Worm (Caenorhabditis elegans) whole organism, young adult: ENCODE measurements around the gene srj-5.

ENCODE experiments used
- B0019.2 ChIP-seq: fragments of 200-800 bp; sonication (Bioruptor generic); conservative IDR thresholded peaks from 2 replicates; pipeline ENCODE4 v1.3.6; 2022; ENCODE audit warnings: missing genetic modification reagents, missing genetic modification characterization, missing compliant biosample characterization
- B0261.1 ChIP-seq: sonication (generic microtip); optimal IDR thresholded peaks from 2 replicates; lab custom pipeline; 2016; ENCODE audit warnings: mild to moderate bottlenecking, missing genetic modification characterization, moderate library complexity, missing compliant biosample characterization
- C06A6.2 ChIP-seq: fragments of 200-800 bp; sonication (Bioruptor generic); conservative IDR thresholded peaks from 2 replicates; pipeline ENCODE4 v1.3.6; 2022; ENCODE audit warnings: missing genetic modification characterization, missing compliant biosample characterization
- C17E4.6 ChIP-seq: fragments of 200-800 bp; sonication (Bioruptor generic); IDR thresholded peaks from 2 replicates; pipeline ENCODE4 v1.3.6; 2022; ENCODE audit warnings: missing genetic modification reagents, missing genetic modification characterization, missing compliant biosample characterization
- D2030.7 ChIP-seq: fragments of 200-800 bp; sonication (Bioruptor generic); IDR thresholded peaks from 2 replicates; pipeline ENCODE4 v1.3.6; 2022; ENCODE audit warnings: missing genetic modification reagents, missing genetic modification characterization, missing compliant biosample characterization
- F57C9.4 ChIP-seq: sonication (generic microtip); optimal IDR thresholded peaks from 2 replicates; lab custom pipeline; 2017; ENCODE audit warnings: mild to moderate bottlenecking, missing genetic modification characterization, missing compliant biosample characterization
- K12H6.12 ChIP-seq: fragments of 200-800 bp; sonication (Bioruptor generic); optimal IDR thresholded peaks from 2 replicates; lab custom pipeline; 2018; ENCODE audit warnings: mild to moderate bottlenecking, missing genetic modification characterization, missing compliant biosample characterization
- T07F8.4 ChIP-seq: sonication (generic microtip); optimal IDR thresholded peaks from 2 replicates; lab custom pipeline; 2016; ENCODE audit warnings: mild to moderate bottlenecking, missing genetic modification characterization, moderate library complexity, missing compliant biosample characterization
- ZK185.1 ChIP-seq: sonication (generic microtip); optimal IDR thresholded peaks from 2 replicates; lab custom pipeline; 2016; ENCODE audit warnings: mild to moderate bottlenecking, missing genetic modification characterization, missing compliant biosample characterization; ENCODE audit not compliant: poor library complexity, severe bottlenecking
- aptf-2 ChIP-seq: fragments of 200-800 bp; sonication (Bioruptor generic); conservative IDR thresholded peaks from 2 replicates; pipeline ENCODE4 v1.3.6; 2022; ENCODE audit warnings: missing genetic modification reagents, missing genetic modification characterization, missing compliant biosample characterization
- atf-7 ChIP-seq: sonication (generic microtip); optimal IDR thresholded peaks from 2 replicates; lab custom pipeline; 2017; ENCODE audit warnings: mild to moderate bottlenecking, missing genetic modification characterization, missing compliant biosample characterization
- ceh-40 ChIP-seq: fragments of 200-800 bp; sonication (Bioruptor generic); IDR thresholded peaks from 2 replicates; pipeline ENCODE4 v1.3.6; 2022; ENCODE audit warnings: missing genetic modification characterization, missing compliant biosample characterization
- die-1 ChIP-seq: sonication (generic microtip); optimal IDR thresholded peaks from 2 replicates; lab custom pipeline; 2016; ENCODE audit warnings: missing genotype, mild to moderate bottlenecking, missing genetic modification characterization, missing compliant biosample characterization
- egl-18 ChIP-seq: fragments of 200-800 bp; sonication (Bioruptor generic); IDR thresholded peaks from 2 replicates; pipeline ENCODE4 v1.3.6; 2022; ENCODE audit warnings: missing genetic modification reagents, missing genetic modification characterization, missing compliant biosample characterization
- egl-44 ChIP-seq: fragments of 200-800 bp; sonication (Bioruptor generic); IDR thresholded peaks from 2 replicates; pipeline ENCODE4 v1.3.6; 2022; ENCODE audit warnings: missing genetic modification reagents, missing genetic modification characterization, missing compliant biosample characterization
- fkh-3 ChIP-seq: sonication (generic microtip); optimal IDR thresholded peaks from 2 replicates; lab custom pipeline; 2016; ENCODE audit warnings: mild to moderate bottlenecking, missing genetic modification characterization, missing compliant biosample characterization
- gei-17 ChIP-seq: fragments of 200-800 bp; sonication (Bioruptor generic); optimal IDR thresholded peaks from 2 replicates; lab custom pipeline; 2018; ENCODE audit warnings: mild to moderate bottlenecking, missing genetic modification characterization, missing compliant biosample characterization
- hmg-1.2 ChIP-seq: fragments of 200-800 bp; sonication (Bioruptor generic); IDR thresholded peaks from 2 replicates; pipeline ENCODE4 v1.3.6; 2022; ENCODE audit warnings: missing genetic modification reagents, missing genetic modification characterization, missing compliant biosample characterization
- hrde-1 ChIP-seq: sonication (generic microtip); optimal IDR thresholded peaks from 2 replicates; lab custom pipeline; 2016; ENCODE audit warnings: missing genetic modification characterization, mild to moderate bottlenecking, missing compliant biosample characterization, moderate library complexity, missing genotype, missing genetic modification reagents, borderline replicate concordance
- let-526 ChIP-seq: fragments of 200-800 bp; sonication (Bioruptor generic); IDR thresholded peaks from 2 replicates; pipeline ENCODE4 v1.3.6; 2022; ENCODE audit warnings: missing genetic modification reagents, missing genetic modification characterization, missing compliant biosample characterization
- let-607 ChIP-seq, 2 experiments: fragments of 200-800 bp in 1 of 2; sonication (Bioruptor generic) in 1 of 2; sonication (generic microtip) in 1 of 2; optimal IDR thresholded peaks; 2 replicates each; lab custom pipeline; 2016 to 2018; ENCODE audit warnings: mild to moderate bottlenecking in 2 of 2, missing compliant biosample characterization in 2 of 2, missing genetic modification characterization in 2 of 2, moderate library complexity in 2 of 2, missing genotype in 1 of 2
- lin-26 ChIP-seq: fragments of 200-800 bp; sonication (Bioruptor generic); IDR thresholded peaks from 2 replicates; pipeline ENCODE4 v1.3.6; 2022; ENCODE audit warnings: missing genetic modification reagents, missing genetic modification characterization, missing compliant biosample characterization
- lin-35 ChIP-seq, 3 experiments: fragments of 150-350 bp in 2 of 3; sonication (generic microtip) in 1 of 3; optimal IDR thresholded peaks; 2 replicates each; lab custom pipeline; 2014 to 2018; ENCODE audit warnings: missing biosample characterization in 3 of 3, missing genetic modification characterization in 3 of 3, missing genetic modification reagents in 3 of 3
- madf-3 ChIP-seq: fragments of 200-800 bp; sonication (Bioruptor generic); IDR thresholded peaks from 2 replicates; pipeline ENCODE4 v1.3.6; 2022; ENCODE audit warnings: missing genetic modification reagents, missing genetic modification characterization, missing compliant biosample characterization
- madf-6 ChIP-seq: fragments of 200-800 bp; sonication (Bioruptor generic); IDR thresholded peaks from 2 replicates; pipeline ENCODE4 v1.3.6; 2022; ENCODE audit warnings: missing genetic modification reagents, missing genetic modification characterization, missing compliant biosample characterization
- madf-8 ChIP-seq: fragments of 200-800 bp; sonication (Bioruptor generic); conservative IDR thresholded peaks from 2 replicates; pipeline ENCODE4 v1.3.6; 2022; ENCODE audit warnings: missing genetic modification reagents, missing genetic modification characterization, missing compliant biosample characterization
- mes-4 ChIP-seq: sonication (generic microtip); optimal IDR thresholded peaks from 2 replicates; lab custom pipeline; 2016; ENCODE audit warnings: missing genotype, missing genetic modification characterization, missing compliant biosample characterization
- nhr-90 ChIP-seq: sonication (generic microtip); optimal IDR thresholded peaks from 2 replicates; lab custom pipeline; 2016; ENCODE audit warnings: missing genotype, mild to moderate bottlenecking, missing genetic modification characterization, missing compliant biosample characterization
- tlf-1 ChIP-seq: fragments of 200-800 bp; sonication (Bioruptor generic); optimal IDR thresholded peaks from 2 replicates; lab custom pipeline; 2018; ENCODE audit warnings: mild to moderate bottlenecking, missing genetic modification characterization, missing compliant biosample characterization
- ztf-25 ChIP-seq: fragments of 200-800 bp; sonication (Bioruptor generic); IDR thresholded peaks from 2 replicates; pipeline ENCODE4 v1.3.6; 2022; ENCODE audit warnings: missing genetic modification reagents, missing genetic modification characterization, missing compliant biosample characterization
- ztf-26 ChIP-seq: sonication (generic microtip); optimal IDR thresholded peaks from 2 replicates; lab custom pipeline; 2017; ENCODE audit warnings: missing genetic modification characterization, missing compliant biosample characterization
- ztf-6 ChIP-seq: fragments of 200-800 bp; sonication (Bioruptor generic); IDR thresholded peaks from 2 replicates; pipeline ENCODE4 v1.3.6; 2022; ENCODE audit warnings: missing genetic modification reagents, missing genetic modification characterization, missing compliant biosample characterization

srj-5 gene

DNA sequence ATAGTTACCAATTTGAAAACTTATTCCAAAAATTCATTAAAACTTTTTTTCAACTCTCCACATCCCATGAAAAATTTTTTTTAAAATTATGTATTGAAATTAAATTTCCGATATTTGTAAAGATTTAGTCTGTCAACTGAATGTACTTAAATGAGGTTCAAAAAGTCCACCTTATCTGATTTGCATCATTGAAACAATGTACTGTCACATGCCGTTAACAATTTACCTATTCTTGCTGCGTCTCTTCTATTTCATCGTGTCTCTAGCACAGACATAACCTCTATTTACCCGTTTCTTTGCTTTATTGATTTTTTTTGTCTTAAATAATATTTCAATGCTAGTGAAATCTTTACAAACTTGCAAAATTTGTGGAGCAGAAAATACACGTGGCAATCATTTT is 42.6 kb downstream of the srj-5 start, which contains the start of gene nhr-90:
Gene nhr-90 (plus strand): TSS at position 296 of the 400 bp plus-strand sequence.
- no peak for TF ChIP-seq egl-44 (GFP tag; lab: Robert Waterston, UW)
- TF ChIP-seq fkh-3 (tag; lab: Kevin White, UChicago), result no peak
- no peak for TF ChIP-seq tlf-1 (GFP tag; lab: Kevin White, UChicago)
- no peak for TF ChIP-seq die-1 (tag; lab: Kevin White, UChicago)
- no peak for TF ChIP-seq madf-3

DNA sequence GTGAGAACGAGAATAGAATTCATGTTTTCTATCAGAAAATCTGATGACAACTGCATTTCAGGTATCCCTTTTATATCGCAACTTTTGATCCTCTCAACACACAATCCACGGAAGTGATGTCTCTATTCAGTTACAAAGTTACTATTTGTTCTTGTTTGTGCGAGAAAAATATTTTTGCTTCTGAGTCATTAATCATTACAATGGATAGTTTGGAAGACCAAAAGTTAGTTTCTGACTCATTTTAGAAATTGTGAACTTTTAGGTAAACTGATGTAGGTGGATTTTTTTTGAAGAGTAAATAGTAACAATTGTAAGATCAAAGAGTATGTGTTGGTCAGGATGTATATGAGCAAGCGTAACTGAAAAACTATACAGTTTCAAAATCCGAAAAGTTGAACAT is 43.2 kb downstream of the srj-5 start, which contains the start of gene srlf-36:
Gene srlf-36 (minus strand): TSS at position 101 of the 400 bp plus-strand sequence.
- TF ChIP-seq egl-44 (GFP tag; lab: Robert Waterston, UW) (no peak), madf-6 (GFP tag; lab: Robert Waterston, UW) (no peak), ztf-26 (tag; lab: Kevin White, UChicago) (no peak), lin-35 (GFP tag; optimal IDR thresholded peaks at IDR 0.05; lab: Kevin White, UChicago) (no peak), gei-17 (GFP tag; lab: Kevin White, UChicago) (no peak), madf-8 (GFP tag; lab: Robert Waterston, UW) (no peak)
- TF ChIP-seq, all 124 proteins: peak for 0

DNA sequence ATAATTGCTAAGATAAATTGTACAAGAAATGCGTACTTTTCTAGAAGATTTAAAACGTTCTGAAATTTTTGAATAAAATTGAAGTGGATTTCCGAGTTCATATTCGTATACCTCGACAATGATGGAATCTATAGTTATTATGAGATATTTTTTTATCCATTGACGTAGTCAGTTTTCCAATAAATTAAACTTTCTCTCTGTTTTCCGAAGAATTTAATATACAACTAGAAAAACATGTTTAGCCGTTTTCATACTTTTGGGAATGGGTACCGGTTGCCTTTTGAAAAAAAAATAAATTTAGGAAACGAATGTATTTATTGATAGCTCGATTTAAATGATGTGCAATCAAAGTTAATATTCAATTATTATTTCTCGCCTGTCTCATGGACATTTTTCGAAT is 44.0 kb downstream of the srj-5 start, which contains the start of gene srw-109:
Gene srw-109 (minus strand): TSS at position 101 of the 400 bp plus-strand sequence.
- TF ChIP-seq ztf-6 (GFP tag; lab: Robert Waterston, UW) (no peak), let-526 (no peak), hrde-1 (no peak), B0261.1 (tag; lab: Kevin White, UChicago) (no peak), K12H6.12 (tag; lab: Kevin White, UChicago) (no peak), T07F8.4 (tag; lab: Kevin White, UChicago) (no peak), D2030.7 (GFP tag; lab: Robert Waterston, UW) (no peak), die-1 (tag; lab: Kevin White, UChicago) (no peak), C17E4.6 (GFP tag; lab: Robert Waterston, UW) (no peak), ZK185.1 (tag; lab: Kevin White, UChicago) (no peak), mes-4 (no peak), lin-26 (GFP tag; lab: Robert Waterston, UW) (no peak), C06A6.2 (GFP tag; lab: Robert Waterston, UW) (no peak), nhr-90 (tag; lab: Kevin White, UChicago) (no peak), ztf-25 (no peak), egl-18 (GFP tag; lab: Robert Waterston, UW) (no peak)

DNA sequence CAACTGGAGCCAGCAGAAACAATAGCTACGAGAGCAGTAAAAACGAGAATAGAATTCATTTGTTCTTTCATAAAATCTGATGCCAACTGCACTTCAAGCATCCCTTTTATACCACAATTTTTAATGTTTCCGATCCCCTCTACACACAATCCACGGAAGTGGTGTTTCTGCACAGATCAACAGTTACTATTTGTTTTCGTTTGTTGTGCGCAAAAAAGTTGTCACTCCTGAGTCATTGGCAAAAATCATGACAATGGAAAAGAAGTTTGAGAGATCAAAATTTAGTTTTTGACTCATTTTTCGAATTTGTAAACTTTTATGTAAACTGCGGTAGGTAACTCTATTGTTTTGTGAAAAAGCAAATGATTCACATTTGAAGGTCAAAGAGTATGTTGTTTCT is 48.7 kb downstream of the srj-5 start, which contains the start of gene srlf-37:
Gene srlf-37 (minus strand): TSS at position 101 of the 400 bp plus-strand sequence.
- no peak for TF ChIP-seq gei-17 (GFP tag; lab: Kevin White, UChicago)
- TF ChIP-seq atf-7 (tag; lab: Kevin White, UChicago), result no peak
- TF ChIP-seq ceh-40 (GFP tag; lab: Robert Waterston, UW), result no peak
- no peak for TF ChIP-seq F57C9.4
- no peak for TF ChIP-seq aptf-2
- no peak for TF ChIP-seq B0019.2 (GFP tag; lab: Robert Waterston, UW)
- no peak for TF ChIP-seq let-607 (tag; optimal IDR thresholded peaks at IDR 0.05; lab: Kevin White, UChicago)
- no peak for TF ChIP-seq hmg-1.2
- TF ChIP-seq egl-44 (GFP tag; lab: Robert Waterston, UW), result no peak
- TF ChIP-seq fkh-3 (tag; lab: Kevin White, UChicago), result no peak
- TF ChIP-seq ztf-6 (GFP tag; lab: Robert Waterston, UW), result no peak
- no peak for TF ChIP-seq madf-6 (GFP tag; lab: Robert Waterston, UW)
